Fruit fly (Drosophila melanogaster) whole organism, embryonic: Measurements from ENCODE around the gene Moca-cyp.
A peak's percentile ranks its signal among the peaks of the same experiment; 100 is the strongest.

Source experiments
- CG10267 ChIP-seq: fragments of 200-800 bp; sonication (Bioruptor generic); optimal IDR thresholded peaks from 2 replicates; lab custom pipeline; 2018; ENCODE audit warnings: missing biosample characterization, mild to moderate bottlenecking, missing genetic modification characterization, moderate library complexity
- CG10321 ChIP-seq: fragments of 200-800 bp; sonication (Bioruptor generic); IDR thresholded peaks from 2 replicates; pipeline ENCODE4 v1.3.6; 2022; ENCODE audit warnings: missing biosample characterization, missing genetic modification characterization
- CG11085 ChIP-seq: fragments of 200-800 bp; sonication (Bioruptor generic); IDR thresholded peaks from 2 replicates; pipeline ENCODE4 v1.3.6; 2022; ENCODE audit warnings: missing biosample characterization, missing genetic modification characterization
- CG11696 ChIP-seq: fragments of 200-800 bp; sonication (Bioruptor generic); IDR thresholded peaks from 2 replicates; pipeline ENCODE4 v1.3.6; 2022; ENCODE audit warnings: missing biosample characterization, missing genetic modification characterization
- CG12219 ChIP-seq: fragments of 200-800 bp; sonication (Bioruptor generic); optimal IDR thresholded peaks from 3 replicates; lab custom pipeline; 2018; ENCODE audit warnings: missing biosample characterization, mild to moderate bottlenecking, missing genetic modification characterization
- CG13894 ChIP-seq: fragments of 200-800 bp; sonication (Bioruptor generic); optimal IDR thresholded peaks from 3 replicates; lab custom pipeline; 2018; ENCODE audit warnings: missing biosample characterization, mild to moderate bottlenecking, missing genetic modification characterization, moderate library complexity
- CG14050 ChIP-seq: fragments of 200-800 bp; sonication (Bioruptor generic); IDR thresholded peaks from 3 replicates; pipeline ENCODE4 v1.3.6; 2022; ENCODE audit warnings: missing biosample characterization, missing genetic modification characterization
- CG14860 ChIP-seq: fragments of 200-800 bp; sonication (Bioruptor generic); IDR thresholded peaks from 3 replicates; pipeline ENCODE4 v1.3.6; 2022; ENCODE audit warnings: missing biosample characterization, missing genetic modification characterization; ENCODE audit not compliant: partially characterized antibody
- CG1603 ChIP-seq: fragments of 200-800 bp; sonication (Bioruptor generic); optimal IDR thresholded peaks from 2 replicates; lab custom pipeline; 2019; ENCODE audit warnings: missing biosample characterization, mild to moderate bottlenecking, missing genetic modification characterization, moderate library complexity
- CG18262 ChIP-seq: fragments of 200-800 bp; optimal IDR thresholded peaks from 3 replicates; lab custom pipeline; 2019; ENCODE audit warnings: missing biosample characterization, mild to moderate bottlenecking, missing genetic modification characterization, moderate library complexity
- CG2875 ChIP-seq: fragments of 200-800 bp; sonication (Bioruptor generic); optimal IDR thresholded peaks from 2 replicates; lab custom pipeline; 2017; ENCODE audit warnings: missing biosample characterization, mild to moderate bottlenecking, missing genetic modification characterization, missing genetic modification reagents
- CG32532 ChIP-seq: fragments of 200-800 bp; sonication (Bioruptor generic); IDR thresholded peaks from 2 replicates; pipeline ENCODE4 v1.3.6; 2022; ENCODE audit warnings: missing biosample characterization, missing genetic modification characterization
- CG32772 ChIP-seq: fragments of 200-800 bp; sonication (Bioruptor generic); IDR thresholded peaks from 2 replicates; pipeline ENCODE4 v1.3.6; 2022; ENCODE audit warnings: missing biosample characterization, missing genetic modification characterization
- CG34376 ChIP-seq: fragments of 200-800 bp; sonication (Bioruptor generic); optimal IDR thresholded peaks from 2 replicates; lab custom pipeline; 2018; ENCODE audit warnings: missing biosample characterization, mild to moderate bottlenecking, missing genetic modification characterization
- CG4617 ChIP-seq: fragments of 200-800 bp; sonication (Bioruptor generic); optimal IDR thresholded peaks from 3 replicates; lab custom pipeline; 2016; ENCODE audit warnings: missing biosample characterization, missing genetic modification characterization, borderline replicate concordance
- CG4707 ChIP-seq: fragments of 200-800 bp; sonication (Bioruptor generic); optimal IDR thresholded peaks from 2 replicates; lab custom pipeline; 2018; ENCODE audit warnings: missing biosample characterization, mild to moderate bottlenecking, missing genetic modification characterization, moderate library complexity
- CG4820 ChIP-seq: fragments of 200-800 bp; sonication (Bioruptor generic); optimal IDR thresholded peaks from 3 replicates; lab custom pipeline; 2016; ENCODE audit warnings: missing biosample characterization, missing genetic modification characterization
- CG6765 ChIP-seq: fragments of 200-800 bp; sonication (Bioruptor generic); optimal IDR thresholded peaks from 3 replicates; lab custom pipeline; 2017; ENCODE audit warnings: missing biosample characterization, mild to moderate bottlenecking, missing genetic modification characterization
- CG7839 ChIP-seq: fragments of 200-800 bp; sonication (Bioruptor generic); optimal IDR thresholded peaks from 3 replicates; lab custom pipeline; 2018; ENCODE audit warnings: missing biosample characterization, mild to moderate bottlenecking, missing genetic modification characterization, moderate library complexity
- CG8089 ChIP-seq: fragments of 200-800 bp; sonication (Bioruptor generic); optimal IDR thresholded peaks from 3 replicates; lab custom pipeline; 2016; ENCODE audit warnings: missing biosample characterization, missing genetic modification characterization
- CG8765 ChIP-seq: fragments of 200-800 bp; sonication (Bioruptor generic); IDR thresholded peaks from 2 replicates; pipeline ENCODE4 v1.3.6; 2022; ENCODE audit warnings: missing biosample characterization, missing genetic modification characterization
- D19B ChIP-seq: fragments of 200-800 bp; sonication (Bioruptor generic); optimal IDR thresholded peaks from 2 replicates; lab custom pipeline; 2017; ENCODE audit warnings: missing biosample characterization, mild to moderate bottlenecking, missing genetic modification characterization
- Fer2 ChIP-seq: fragments of 200-800 bp; sonication (Bioruptor generic); optimal IDR thresholded peaks from 2 replicates; lab custom pipeline; 2018; ENCODE audit warnings: missing biosample characterization, mild to moderate bottlenecking, missing genetic modification characterization, moderate library complexity
- MBD-R2 ChIP-seq: fragments of 200-800 bp; sonication (Bioruptor generic); IDR thresholded peaks from 2 replicates; pipeline ENCODE4 v1.3.6; 2022; ENCODE audit warnings: missing biosample characterization, missing genetic modification characterization
- MESR4 ChIP-seq: fragments of 200-800 bp; sonication (Bioruptor generic); optimal IDR thresholded peaks from 2 replicates; lab custom pipeline; 2018; ENCODE audit warnings: missing biosample characterization, mild to moderate bottlenecking, missing genetic modification characterization, moderate library complexity
- Mad ChIP-seq: fragments of 200-800 bp; sonication (Bioruptor generic); optimal IDR thresholded peaks from 2 replicates; lab custom pipeline; 2016; ENCODE audit warnings: missing biosample characterization, missing genetic modification characterization
- NK7.1 ChIP-seq: fragments of 200-800 bp; sonication (Bioruptor generic); optimal IDR thresholded peaks from 3 replicates; lab custom pipeline; 2016; ENCODE audit warnings: missing biosample characterization, missing genetic modification characterization
- Vsx1 ChIP-seq: fragments of 200-800 bp; sonication (Bioruptor generic); optimal IDR thresholded peaks from 2 replicates; lab custom pipeline; 2017; ENCODE audit warnings: missing biosample characterization, mild to moderate bottlenecking, missing genetic modification characterization, missing genetic modification reagents
- abd-A ChIP-seq: fragments of 200-800 bp; sonication (Bioruptor generic); optimal IDR thresholded peaks from 3 replicates; lab custom pipeline; 2019; ENCODE audit warnings: missing biosample characterization, mild to moderate bottlenecking, missing genetic modification characterization, moderate library complexity
- br ChIP-seq: fragments of >200 bp; optimal IDR thresholded peaks from 2 replicates; lab custom pipeline; 2017
- dimm ChIP-seq: fragments of 200-800 bp; sonication (Bioruptor generic); IDR thresholded peaks from 2 replicates; pipeline ENCODE4 v1.3.6; 2022; ENCODE audit warnings: missing biosample characterization, missing genetic modification characterization
- dm ChIP-seq: fragments of 200-800 bp; sonication (Bioruptor generic); optimal IDR thresholded peaks from 3 replicates; lab custom pipeline; 2016; ENCODE audit warnings: missing biosample characterization, missing genetic modification characterization
- fd102C ChIP-seq: fragments of 200-800 bp; sonication (Bioruptor generic); optimal IDR thresholded peaks from 2 replicates; lab custom pipeline; 2018; ENCODE audit warnings: missing biosample characterization, mild to moderate bottlenecking, missing genetic modification characterization, moderate library complexity
- fd64A ChIP-seq: fragments of 200-800 bp; sonication (Bioruptor generic); optimal IDR thresholded peaks from 3 replicates; lab custom pipeline; 2018; ENCODE audit warnings: missing biosample characterization, mild to moderate bottlenecking, missing genetic modification characterization
- ham ChIP-seq: fragments of 200-800 bp; sonication (Bioruptor generic); IDR thresholded peaks from 2 replicates; pipeline ENCODE4 v1.3.6; 2022; ENCODE audit warnings: missing biosample characterization, missing genetic modification characterization
- hbn ChIP-seq: fragments of 200-800 bp; sonication (Bioruptor generic); IDR thresholded peaks from 2 replicates; pipeline ENCODE4 v1.3.6; 2022; ENCODE audit warnings: missing biosample characterization, missing genetic modification characterization; ENCODE audit not compliant: partially characterized antibody
- nerfin-2 ChIP-seq: fragments of 200-800 bp; sonication (Bioruptor generic); IDR thresholded peaks from 2 replicates; pipeline ENCODE4 v1.3.6; 2022; ENCODE audit warnings: missing biosample characterization, missing genetic modification characterization; ENCODE audit not compliant: partially characterized antibody
- pnt ChIP-seq: fragments of 200-800 bp; sonication (Bioruptor generic); optimal IDR thresholded peaks from 3 replicates; lab custom pipeline; 2016; ENCODE audit warnings: missing biosample characterization, missing genetic modification characterization
- ranshi ChIP-seq: fragments of 200-800 bp; sonication (Bioruptor generic); IDR thresholded peaks from 2 replicates; pipeline ENCODE4 v1.3.6; 2022; ENCODE audit warnings: missing biosample characterization, missing genetic modification characterization
- scrt ChIP-seq: fragments of 200-800 bp; sonication (Bioruptor generic); optimal IDR thresholded peaks from 2 replicates; lab custom pipeline; 2018; ENCODE audit warnings: missing biosample characterization, mild to moderate bottlenecking, missing genetic modification characterization, moderate library complexity
- sens ChIP-seq: fragments of 200-800 bp; sonication (Bioruptor generic); peaks from one replicate; lab custom pipeline; 2016; ENCODE audit warnings: missing biosample characterization, missing genetic modification characterization
- sens-2 ChIP-seq: fragments of 200-800 bp; sonication (Bioruptor generic); IDR thresholded peaks from 2 replicates; pipeline ENCODE4 v1.3.6; 2022; ENCODE audit warnings: missing biosample characterization, missing genetic modification characterization
- seq ChIP-seq: fragments of 200-800 bp; sonication (Bioruptor generic); IDR thresholded peaks from 2 replicates; pipeline ENCODE4 v1.3.6; 2022; ENCODE audit warnings: missing biosample characterization, missing genetic modification characterization
- tin ChIP-seq: fragments of 200-800 bp; sonication (Bioruptor generic); optimal IDR thresholded peaks from 3 replicates; lab custom pipeline; 2016; ENCODE audit warnings: missing biosample characterization, missing genetic modification characterization
- tll ChIP-seq, 2 experiments: fragments of 200-800 bp in 1 of 2; fragments of >200 bp in 1 of 2; sonication (Bioruptor generic) in 1 of 2; optimal IDR thresholded peaks; 2 replicates each; lab custom pipeline; 2017 to 2019; ENCODE audit warnings: missing biosample characterization in 2 of 2, missing genetic modification characterization in 2 of 2, mild to moderate bottlenecking in 1 of 2, moderate library complexity in 1 of 2
- unc-4 ChIP-seq: fragments of 200-800 bp; sonication (Bioruptor generic); IDR thresholded peaks from 2 replicates; pipeline ENCODE4 v1.3.6; 2022; ENCODE audit warnings: missing biosample characterization, missing genetic modification characterization; ENCODE audit not compliant: partially characterized antibody
- usp ChIP-seq: fragments of >200 bp; optimal IDR thresholded peaks from 2 replicates; lab custom pipeline; 2017; ENCODE audit warnings: missing biosample characterization, missing genetic modification characterization
- vfl ChIP-seq: fragments of 200-800 bp; sonication (Bioruptor generic); optimal IDR thresholded peaks from 2 replicates; lab custom pipeline; 2016; ENCODE audit warnings: missing biosample characterization, missing genetic modification characterization
- zf30C ChIP-seq: fragments of 200-800 bp; sonication (Bioruptor generic); optimal IDR thresholded peaks from 3 replicates; lab custom pipeline; 2018; ENCODE audit warnings: missing biosample characterization, mild to moderate bottlenecking, missing genetic modification characterization

Gene Moca-cyp

dm6 chr3R:28330266-28331125 is 9.6 kb upstream of the Moca-cyp start (continued):
- peak; percentile 74 for TF ChIP-seq abd-A (tag; lab: Kevin White, UChicago)
- no peak for TF ChIP-seq CG11696
- no peak for TF ChIP-seq usp (GFP tag; lab: Kevin White, UChicago)
- peak; percentile 38; the same call in 1 of the 2 replicates for TF ChIP-seq CG32532 (GFP tag; lab: Robert Waterston, UW)
- TF ChIP-seq CG8089 = no peak
- peak; percentile 93 for TF ChIP-seq scrt (GFP tag; lab: Kevin White, UChicago)
- no peak for TF ChIP-seq MESR4 (GFP tag; lab: Kevin White, UChicago)
- TF ChIP-seq tin (GFP tag; lab: Kevin White, UChicago) = no peak
- TF ChIP-seq sens-2 (GFP tag; lab: Robert Waterston, UW) = no peak
- TF ChIP-seq fd102C (GFP tag; lab: Kevin White, UChicago) = no peak
- TF ChIP-seq Vsx1 (GFP tag; lab: Kevin White, UChicago) = no peak
- TF ChIP-seq CG14050 (GFP tag; lab: Robert Waterston, UW) = no peak
- TF ChIP-seq tll (GFP tag; optimal IDR thresholded peaks at IDR 0.05; lab: Kevin White, UChicago) = no peak
- no peak for TF ChIP-seq CG18262 (tag; lab: Kevin White, UChicago)
- peak; percentile 86 for TF ChIP-seq sens (GFP tag; lab: Kevin White, UChicago)
- TF ChIP-seq CG2875 = no peak
- no peak for TF ChIP-seq CG11085 (GFP tag; lab: Robert Waterston, UW)
- no peak for TF ChIP-seq nerfin-2 (GFP tag; lab: Robert Waterston, UW)
- TF ChIP-seq CG7839 (tag; lab: Kevin White, UChicago) = no peak
- no peak for TF ChIP-seq zf30C (GFP tag; lab: Kevin White, UChicago)
- no peak for TF ChIP-seq Mad (GFP tag; lab: Kevin White, UChicago)
- TF ChIP-seq seq (GFP tag; lab: Robert Waterston, UW) = no peak
- no peak for TF ChIP-seq CG4707 (GFP tag; lab: Kevin White, UChicago)
- no peak for TF ChIP-seq CG6765 (GFP tag; lab: Kevin White, UChicago)
- no peak for TF ChIP-seq CG10321 (GFP tag; lab: Robert Waterston, UW)
- no peak for TF ChIP-seq NK7.1 (GFP tag; lab: Kevin White, UChicago)
- peak; percentile 5 for TF ChIP-seq CG12219 (GFP tag; lab: Kevin White, UChicago)
- TF ChIP-seq dimm (GFP tag; lab: Robert Waterston, UW) = no peak
- no peak for TF ChIP-seq CG8765 (GFP tag; lab: Robert Waterston, UW)
- peak; percentile 85 for TF ChIP-seq CG34376 (GFP tag; lab: Kevin White, UChicago)
- TF ChIP-seq ham = no peak
- peak; percentile 24; the same call in 1 of the 2 replicates for TF ChIP-seq unc-4 (GFP tag; lab: Robert Waterston, UW)
- no peak for TF ChIP-seq Fer2 (tag; lab: Kevin White, UChicago)
- TF ChIP-seq hbn (GFP tag; lab: Robert Waterston, UW) = no peak
- TF ChIP-seq CG4617 (GFP tag; lab: Kevin White, UChicago) = no peak
- peak; percentile 78 for TF ChIP-seq CG13894
- no peak for TF ChIP-seq CG14860 (GFP tag; lab: Robert Waterston, UW)
- TF ChIP-seq vfl (GFP tag; lab: Kevin White, UChicago) = no peak
- TF ChIP-seq ranshi (GFP tag; lab: Robert Waterston, UW) = no peak; the same call in 1 of the 2 replicates
- no peak for TF ChIP-seq br (lab: Kevin White, UChicago)
- no peak for TF ChIP-seq D19B (GFP tag; lab: Kevin White, UChicago)
- no peak for TF ChIP-seq pnt (GFP tag; lab: Kevin White, UChicago)
- TF ChIP-seq CG1603 (tag; lab: Kevin White, UChicago) = no peak
- no peak; the same call in 1 of the 2 replicates for TF ChIP-seq MBD-R2 (GFP tag; lab: Robert Waterston, UW)
- TF ChIP-seq dm (GFP tag; lab: Kevin White, UChicago) = peak; percentile 77
- no peak for TF ChIP-seq fd64A (GFP tag; lab: Kevin White, UChicago)
- TF ChIP-seq CG4820 = no peak
- no peak for TF ChIP-seq CG10267 (tag; lab: Kevin White, UChicago)
- no peak for TF ChIP-seq CG32772
